Worm (Caenorhabditis elegans) whole organism, L2 larva: ENCODE data around the gene nspb-5.

Source experiments
- ZK546.5 ChIP-seq: sonication (generic microtip); optimal IDR thresholded peaks from 2 replicates; lab custom pipeline; 2017; ENCODE audit warnings: missing biosample characterization, missing genetic modification characterization
- aly-2 ChIP-seq: fragments of 150-350 bp; optimal IDR thresholded peaks from 2 replicates; lab custom pipeline; 2014; ENCODE audit warnings: missing biosample characterization, missing genetic modification characterization

DNA sequence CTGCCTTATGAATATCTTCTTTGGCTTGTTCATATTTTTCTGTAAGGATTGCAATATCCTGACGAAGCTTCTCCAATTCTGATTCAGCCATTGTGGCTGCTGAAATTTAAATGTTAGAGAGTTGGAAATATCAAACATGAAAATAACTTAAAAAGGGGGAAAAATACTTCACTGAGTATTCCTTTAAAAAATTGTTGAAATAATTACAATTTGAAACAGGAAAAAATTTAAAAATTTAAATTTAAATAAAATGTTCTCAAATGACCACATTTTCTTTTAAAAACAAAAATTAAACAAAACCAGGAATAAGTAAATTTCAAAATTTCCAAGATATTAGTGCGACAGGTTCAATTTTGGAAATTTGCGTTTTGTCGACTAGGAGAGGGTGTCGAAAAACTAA, 26.6 kb upstream of the nspb-5 start, which contains the start of gene bicd-1:
- TF ChIP-seq aly-2 (tag; lab: Kevin White, UChicago) (no peak), ZK546.5 (tag; lab: Kevin White, UChicago) (no peak)
